Worm (Caenorhabditis elegans) whole organism, early embryonic: ENCODE measurements around the gene H06H21.8.

Experiments
- B0310.2 ChIP-seq: sonication (generic microtip); optimal IDR thresholded peaks from 2 replicates; lab custom pipeline; 2016; ENCODE audit warnings: mild to moderate bottlenecking, missing genetic modification characterization, missing compliant biosample characterization
- F13C5.2 ChIP-seq: sonication (generic microtip); optimal IDR thresholded peaks from 2 replicates; lab custom pipeline; 2017; ENCODE audit warnings: mild to moderate bottlenecking, missing genetic modification characterization, inconsistent platforms, missing compliant biosample characterization
- aly-1 ChIP-seq: sonication (generic microtip); optimal IDR thresholded peaks from 2 replicates; lab custom pipeline; 2016; ENCODE audit warnings: missing genetic modification characterization, missing compliant biosample characterization
- ama-1 ChIP-seq: fragments of 150-350 bp; optimal IDR thresholded peaks from 2 replicates; lab custom pipeline; 2014
- ceh-13 ChIP-seq: fragments of 200-800 bp; sonication (Bioruptor generic); optimal IDR thresholded peaks from 2 replicates; lab custom pipeline; 2018; ENCODE audit warnings: mild to moderate bottlenecking, missing genetic modification characterization, missing compliant biosample characterization
- ceh-36 ChIP-seq: sonication (generic microtip); optimal IDR thresholded peaks from 2 replicates; lab custom pipeline; 2016; ENCODE audit warnings: missing genetic modification characterization, inconsistent platforms, missing compliant biosample characterization
- ets-7 ChIP-seq: sonication (generic microtip); optimal IDR thresholded peaks from 2 replicates; lab custom pipeline; 2016; ENCODE audit warnings: missing genotype, missing genetic modification characterization, missing compliant biosample characterization
- flt-1 ChIP-seq: fragments of 200-800 bp; sonication (Bioruptor generic); IDR thresholded peaks from 2 replicates; pipeline ENCODE4 v1.3.6; 2022; ENCODE audit warnings: missing genetic modification characterization, missing compliant biosample characterization
- hmbx-1 ChIP-seq: sonication (generic microtip); optimal IDR thresholded peaks from 2 replicates; lab custom pipeline; 2016; ENCODE audit warnings: mild to moderate bottlenecking, missing genetic modification characterization, missing compliant biosample characterization
- hmg-4 ChIP-seq: fragments of 200-800 bp; sonication (Bioruptor generic); optimal IDR thresholded peaks from 2 replicates; lab custom pipeline; 2018; ENCODE audit warnings: mild to moderate bottlenecking, missing genetic modification characterization, missing compliant biosample characterization
- hnd-1 ChIP-seq: sonication (generic microtip); optimal IDR thresholded peaks from 2 replicates; lab custom pipeline; 2016; ENCODE audit warnings: missing genetic modification characterization, missing compliant biosample characterization
- pes-1 ChIP-seq: fragments of 200-800 bp; sonication (Bioruptor generic); IDR thresholded peaks from 2 replicates; pipeline ENCODE4 v1.3.6; 2022; ENCODE audit warnings: missing genetic modification reagents, missing genetic modification characterization, missing compliant biosample characterization
- scrt-1 ChIP-seq: fragments of 200-800 bp; sonication (Bioruptor generic); IDR thresholded peaks from 2 replicates; pipeline ENCODE4 v1.3.6; 2022; ENCODE audit warnings: missing genetic modification characterization, missing compliant biosample characterization
- sea-1 ChIP-seq: fragments of 200-800 bp; sonication (Bioruptor generic); conservative IDR thresholded peaks from 2 replicates; pipeline ENCODE4 v1.3.6; 2022; ENCODE audit warnings: missing genetic modification characterization, missing compliant biosample characterization
- tbx-11 ChIP-seq: fragments of 200-800 bp; sonication (Bioruptor generic); IDR thresholded peaks from 2 replicates; pipeline ENCODE4 v1.3.6; 2022; ENCODE audit warnings: missing genetic modification characterization, missing compliant biosample characterization
- tbx-37 ChIP-seq: fragments of 200-800 bp; sonication (Bioruptor generic); conservative IDR thresholded peaks from 2 replicates; pipeline ENCODE4 v1.3.6; 2022; ENCODE audit warnings: missing genetic modification reagents, missing genetic modification characterization, missing compliant biosample characterization
- tra-4 ChIP-seq: sonication (generic microtip); optimal IDR thresholded peaks from 2 replicates; lab custom pipeline; 2017; ENCODE audit warnings: missing genetic modification characterization, missing compliant biosample characterization

H06H21.8 gene

DNA sequence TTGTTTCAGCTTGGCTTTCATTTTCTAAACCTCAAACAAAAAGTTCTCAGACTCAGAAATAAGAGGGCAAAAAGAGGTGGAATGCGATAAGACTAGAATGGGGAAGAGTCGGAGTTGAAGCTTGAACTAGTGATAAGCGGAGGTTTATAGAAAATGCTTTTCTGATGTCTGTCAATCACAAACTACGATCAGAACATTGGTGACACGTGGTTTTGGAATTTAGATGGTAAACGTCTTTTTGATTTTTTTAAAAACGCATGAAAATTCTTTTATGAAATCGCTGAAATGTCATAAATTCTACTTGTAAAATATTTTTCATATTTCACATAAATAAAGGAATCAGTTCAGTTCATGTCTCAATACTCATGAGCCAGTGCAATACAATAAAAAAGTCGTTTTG lies at the start of gene H06H21.8:
Gene H06H21.8, minus strand, starts transcription at position 78 of the 400 bp plus-strand sequence.
- TF ChIP-seq flt-1 (GFP tag; lab: Robert Waterston, UW), result no peak
- no peak for TF ChIP-seq hmbx-1 (tag; lab: Kevin White, UChicago)
- TF ChIP-seq sea-1 (GFP tag; lab: Robert Waterston, UW), result no peak
- no peak for TF ChIP-seq F13C5.2 (tag; lab: Kevin White, UChicago)
- TF ChIP-seq hmg-4 (GFP tag; lab: Kevin White, UChicago), result no peak
- no peak for TF ChIP-seq pes-1 (GFP tag; lab: Robert Waterston, UW)
- no peak for TF ChIP-seq scrt-1 (GFP tag; lab: Robert Waterston, UW)
- TF ChIP-seq tra-4, result no peak
- no peak for TF ChIP-seq ets-7
- TF ChIP-seq hnd-1 (tag; lab: Kevin White, UChicago), result no peak
- no peak for TF ChIP-seq aly-1 (tag; lab: Kevin White, UChicago)

DNA sequence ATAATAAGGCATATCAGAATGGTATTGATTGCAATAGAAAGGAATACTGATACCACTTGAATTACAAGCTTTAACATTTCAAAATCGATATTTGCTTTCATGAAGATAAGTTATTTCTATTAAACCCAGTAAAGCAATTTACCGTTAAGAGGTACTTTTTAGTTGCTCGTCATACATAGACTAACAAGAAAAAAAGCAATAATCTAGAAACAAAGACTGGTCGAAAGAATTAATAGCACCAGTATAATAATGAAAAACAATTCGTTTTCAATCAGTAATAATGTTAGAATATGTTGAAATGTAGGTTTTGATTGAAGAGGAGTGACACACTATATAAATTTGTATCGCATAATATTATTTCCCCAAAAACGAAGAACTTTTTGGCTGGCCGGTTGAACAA lies 49.6 kb upstream of the H06H21.8 start, which contains the start of gene str-175:
Gene str-175, minus strand, starts transcription at position 101 of the 400 bp plus-strand sequence.
- no peak for TF ChIP-seq ceh-13 (GFP tag; lab: Kevin White, UChicago)
- no peak for TF ChIP-seq ets-7
- TF ChIP-seq B0310.2 (tag; lab: Kevin White, UChicago), result no peak
- no peak for TF ChIP-seq flt-1 (GFP tag; lab: Robert Waterston, UW)
- no peak for TF ChIP-seq hnd-1 (tag; lab: Kevin White, UChicago)
- TF ChIP-seq tbx-11, result no peak
- TF ChIP-seq scrt-1 (GFP tag; lab: Robert Waterston, UW), result no peak
- TF ChIP-seq aly-1 (tag; lab: Kevin White, UChicago), result no peak
- no peak for TF ChIP-seq pes-1 (GFP tag; lab: Robert Waterston, UW)
- no peak for TF ChIP-seq tra-4
- TF ChIP-seq hmbx-1 (tag; lab: Kevin White, UChicago), result no peak
- TF ChIP-seq ceh-36 (tag; lab: Kevin White, UChicago), result no peak
- no peak for TF ChIP-seq hmg-4 (GFP tag; lab: Kevin White, UChicago)
- TF ChIP-seq F13C5.2 (tag; lab: Kevin White, UChicago), result no peak
- TF ChIP-seq sea-1 (GFP tag; lab: Robert Waterston, UW), result no peak
- no peak for TF ChIP-seq tbx-37 (GFP tag; lab: Robert Waterston, UW)
- TF ChIP-seq ama-1 (lab: Kevin White, UChicago), result no peak

DNA sequence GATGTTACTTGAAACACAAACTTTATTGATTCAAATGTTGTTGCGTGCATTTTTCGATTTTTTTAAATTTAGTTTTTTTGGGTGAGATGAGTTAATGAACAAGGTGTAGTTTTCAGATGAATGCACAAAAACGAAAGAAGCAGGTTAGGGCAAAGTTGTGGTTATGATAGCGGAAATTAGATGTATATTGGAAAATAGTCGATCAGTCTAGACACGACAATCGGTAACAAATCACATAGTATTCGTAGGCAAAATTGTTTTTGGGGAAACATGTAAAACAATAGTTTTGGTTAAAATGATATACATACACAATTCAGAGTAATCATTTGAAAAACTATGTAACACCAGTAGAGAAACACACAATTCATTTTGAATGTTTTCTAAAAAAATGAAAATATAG lies 46.7 kb upstream of the H06H21.8 start, which contains the start of gene str-172:
Gene str-172, minus strand, starts transcription at position 101 of the 400 bp plus-strand sequence.
- TF ChIP-seq ceh-13 (GFP tag; lab: Kevin White, UChicago), result no peak
- no peak for TF ChIP-seq hmg-4 (GFP tag; lab: Kevin White, UChicago)
- no peak for TF ChIP-seq ama-1 (lab: Kevin White, UChicago)
- TF ChIP-seq sea-1 (GFP tag; lab: Robert Waterston, UW), result no peak
- no peak for TF ChIP-seq hnd-1 (tag; lab: Kevin White, UChicago)
- no peak for TF ChIP-seq flt-1 (GFP tag; lab: Robert Waterston, UW)
- TF ChIP-seq B0310.2 (tag; lab: Kevin White, UChicago), result no peak
- no peak for TF ChIP-seq pes-1 (GFP tag; lab: Robert Waterston, UW)
- no peak for TF ChIP-seq ceh-36 (tag; lab: Kevin White, UChicago)

DNA sequence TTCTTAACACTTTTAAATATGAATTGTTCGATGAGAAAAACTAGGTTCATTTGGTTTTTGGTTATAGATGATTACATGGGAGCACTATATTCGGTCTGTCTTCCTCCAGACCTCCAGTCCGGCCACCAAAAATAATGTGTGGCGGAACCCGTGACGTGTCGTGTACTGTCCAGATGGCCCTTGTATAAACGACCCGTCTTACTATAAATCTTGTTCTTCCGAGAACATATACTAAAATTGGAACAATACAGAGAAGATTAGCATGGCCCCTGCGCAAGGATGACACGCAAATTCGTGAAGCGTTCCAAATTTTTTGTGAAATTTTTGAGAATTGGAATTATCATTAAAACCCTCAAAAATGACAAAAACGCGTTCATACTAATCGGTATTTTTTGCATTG lies 45.7 kb upstream of the H06H21.8 start:
- TF ChIP-seq ets-7 (no peak), tbx-11 (no peak), scrt-1 (GFP tag; lab: Robert Waterston, UW) (no peak), aly-1 (tag; lab: Kevin White, UChicago) (no peak), hmg-4 (GFP tag; lab: Kevin White, UChicago) (no peak), tra-4 (no peak), ama-1 (lab: Kevin White, UChicago) (no peak), sea-1 (GFP tag; lab: Robert Waterston, UW) (no peak), pes-1 (GFP tag; lab: Robert Waterston, UW) (no peak), ceh-36 (tag; lab: Kevin White, UChicago) (no peak), hmbx-1 (tag; lab: Kevin White, UChicago) (no peak), ceh-13 (GFP tag; lab: Kevin White, UChicago) (no peak), flt-1 (GFP tag; lab: Robert Waterston, UW) (no peak), hnd-1 (tag; lab: Kevin White, UChicago) (no peak), B0310.2 (tag; lab: Kevin White, UChicago) (no peak), F13C5.2 (tag; lab: Kevin White, UChicago) (no peak)

DNA sequence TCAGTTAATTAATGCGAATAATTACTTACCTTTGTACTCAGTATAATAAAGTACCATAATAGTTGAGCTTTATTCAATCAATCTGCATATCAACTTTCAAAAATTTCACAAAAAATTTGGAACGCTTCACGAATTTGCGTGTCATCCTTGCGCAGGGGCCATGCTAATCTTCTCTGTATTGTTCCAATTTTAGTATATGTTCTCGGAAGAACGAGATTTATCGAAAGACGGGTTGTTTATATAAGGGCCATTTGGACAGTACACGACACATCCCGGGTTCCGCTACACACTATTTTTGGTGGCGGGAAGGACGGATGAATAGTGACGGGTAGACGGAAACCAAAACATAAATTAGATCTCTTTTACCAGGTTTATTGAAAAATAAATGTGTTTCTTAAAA lies 43.6 kb upstream of the H06H21.8 start:
- 0 out of 2 replicates have a peak, but pooled peaks have one; percentile 19 for TF ChIP-seq tbx-11
- TF ChIP-seq ets-7, result no peak
- no peak for TF ChIP-seq F13C5.2 (tag; lab: Kevin White, UChicago)
- 0 out of 2 replicates have a peak, but pooled peaks have one; percentile 32 for TF ChIP-seq pes-1 (GFP tag; lab: Robert Waterston, UW)

DNA sequence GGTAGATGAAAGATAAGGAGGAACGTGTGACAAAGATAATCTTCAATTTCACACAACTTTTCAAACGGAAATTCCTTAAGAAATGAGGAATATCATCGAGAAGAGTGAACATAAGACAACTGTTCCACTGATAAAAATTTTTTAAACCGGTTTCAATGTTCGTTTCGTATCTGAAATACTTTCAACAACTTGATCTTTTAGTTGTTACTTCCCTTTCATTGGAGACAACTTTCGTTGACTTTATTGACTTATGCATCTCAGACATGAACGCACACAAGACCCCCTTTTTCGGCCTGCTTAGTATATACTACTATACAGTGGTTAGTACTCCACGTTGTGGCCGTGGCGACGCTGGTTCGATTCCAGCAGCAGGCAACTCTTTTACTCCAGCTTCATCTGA lies 40.5 kb upstream of the H06H21.8 start, which contains the start of the genes Y17G9A.4 and str-173:
Gene Y17G9A.4, minus strand, starts transcription at position 101 of the 400 bp plus-strand sequence.
Gene str-173, plus strand, starts transcription at position 325 of the 400 bp plus-strand sequence.
- TF ChIP-seq hnd-1 (tag; lab: Kevin White, UChicago), result no peak
- TF ChIP-seq sea-1 (GFP tag; lab: Robert Waterston, UW), result no peak
- TF ChIP-seq tbx-11, result no peak
- no peak for TF ChIP-seq aly-1 (tag; lab: Kevin White, UChicago)
- no peak for TF ChIP-seq flt-1 (GFP tag; lab: Robert Waterston, UW)
- TF ChIP-seq hmbx-1 (tag; lab: Kevin White, UChicago), result no peak
- TF ChIP-seq ets-7, result no peak
- no peak for TF ChIP-seq F13C5.2 (tag; lab: Kevin White, UChicago)
- no peak for TF ChIP-seq pes-1 (GFP tag; lab: Robert Waterston, UW)

DNA sequence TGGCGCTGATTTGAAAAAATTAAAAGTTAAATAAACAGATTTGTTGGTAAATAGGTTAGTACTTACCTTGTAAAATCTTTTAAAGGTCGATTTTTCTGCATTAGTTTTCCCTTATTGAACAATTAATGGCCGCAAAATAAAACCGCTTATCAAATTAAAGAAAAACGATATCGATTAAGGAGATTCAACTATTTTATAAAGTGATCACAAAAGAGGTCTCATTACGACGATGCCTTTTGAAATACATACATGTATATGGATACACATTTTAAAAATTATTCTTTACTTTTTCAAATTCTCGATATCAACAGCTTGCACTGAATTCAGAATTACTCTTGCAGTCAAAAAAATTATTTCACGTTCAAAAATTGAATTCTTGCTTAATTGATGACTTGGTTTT lies 37.6 kb upstream of the H06H21.8 start, which contains the start of gene Y17G9A.3:
Gene Y17G9A.3, minus strand, starts transcription at position 101 of the 400 bp plus-strand sequence.
- TF ChIP-seq pes-1 (GFP tag; lab: Robert Waterston, UW) (no peak), aly-1 (tag; lab: Kevin White, UChicago) (no peak), scrt-1 (GFP tag; lab: Robert Waterston, UW) (no peak), ama-1 (lab: Kevin White, UChicago) (no peak), tbx-37 (GFP tag; lab: Robert Waterston, UW) (no peak), tbx-11 (no peak), B0310.2 (tag; lab: Kevin White, UChicago) (no peak), ceh-36 (tag; lab: Kevin White, UChicago) (no peak), hnd-1 (tag; lab: Kevin White, UChicago) (no peak)
